Worm (Caenorhabditis elegans): ENCODE data around the gene rbc-1.
A peak's percentile ranks its signal among the peaks of the same experiment; 100 is the strongest.

The rbc-1 gene

DNA sequence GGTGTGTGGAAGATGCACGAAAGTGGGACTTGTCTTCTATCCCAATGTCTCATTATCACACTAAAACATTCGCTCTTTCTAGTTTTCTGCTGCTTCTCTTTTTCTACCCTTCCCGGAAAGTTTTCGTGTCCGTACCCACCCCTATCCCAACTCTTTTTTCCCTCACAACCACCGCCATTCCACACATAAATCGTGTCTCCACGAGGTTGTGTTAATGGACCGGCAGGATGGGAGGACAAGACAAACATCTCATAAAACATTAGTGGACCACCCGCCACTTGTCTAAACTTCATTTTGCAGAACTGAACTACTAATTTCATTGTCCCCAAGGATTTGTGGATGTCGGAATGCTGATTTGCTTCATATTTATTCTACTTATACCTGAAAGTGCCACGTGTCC, 62.9 kb downstream of the rbc-1 start, which contains the start of gene slt-1:
Gene slt-1 (plus strand): TSS at position 301 of the 400 bp plus-strand sequence.
- TF ChIP-seq ceh-18 (tag; optimal IDR thresholded peaks at IDR 0.05) (peak; percentile 2), odd-2 (tag; optimal IDR thresholded peaks at IDR 0.05) (no peak)

Measured in whole organism, late embryonic.